Worm (Caenorhabditis elegans) whole organism, L4 larva: ENCODE results near the gene dsl-5.
A peak's percentile ranks its signal among the peaks of the same experiment; 100 is the strongest.

ENCODE experiments used
- D1046.2 ChIP-seq: fragments of 200-800 bp; sonication (Bioruptor generic); IDR thresholded peaks from 2 replicates; pipeline ENCODE4 v1.3.6; 2022; ENCODE audit warnings: missing genetic modification characterization, missing compliant biosample characterization
- F10B5.3 ChIP-seq: sonication (generic microtip); optimal IDR thresholded peaks from 2 replicates; lab custom pipeline; 2016; ENCODE audit warnings: mild to moderate bottlenecking, missing genetic modification characterization, missing compliant biosample characterization
- F37D6.2 ChIP-seq: sonication (generic microtip); optimal IDR thresholded peaks from 2 replicates; lab custom pipeline; 2016; ENCODE audit warnings: mild to moderate bottlenecking, missing genetic modification characterization, missing compliant biosample characterization
- F49E8.2 ChIP-seq: sonication (generic microtip); optimal IDR thresholded peaks from 2 replicates; lab custom pipeline; 2016; ENCODE audit warnings: missing compliant biosample characterization, mild to moderate bottlenecking, missing genetic modification characterization, borderline replicate concordance
- T20F7.1 ChIP-seq: fragments of 200-800 bp; sonication (Bioruptor generic); optimal IDR thresholded peaks from 2 replicates; lab custom pipeline; 2018; ENCODE audit warnings: mild to moderate bottlenecking, missing genetic modification characterization, missing compliant biosample characterization
- Y105C5A.15 ChIP-seq: fragments of 200-800 bp; sonication (Bioruptor generic); IDR thresholded peaks from 2 replicates; pipeline ENCODE4 v1.3.6; 2022; ENCODE audit warnings: missing genetic modification characterization, missing compliant biosample characterization
- Y48G9A.11 ChIP-seq: fragments of 200-800 bp; sonication (Bioruptor generic); IDR thresholded peaks from 2 replicates; pipeline ENCODE4 v1.3.6; 2022; ENCODE audit warnings: missing genetic modification reagents, missing genetic modification characterization, missing compliant biosample characterization
- Y5F2A.4 ChIP-seq: fragments of 200-800 bp; sonication (Bioruptor generic); optimal IDR thresholded peaks from 2 replicates; lab custom pipeline; 2018; ENCODE audit warnings: mild to moderate bottlenecking, missing genetic modification characterization, missing compliant biosample characterization
- aha-1 ChIP-seq: fragments of 150-350 bp; peaks from one replicate; lab custom pipeline; 2014; ENCODE audit warnings: missing biosample characterization, missing genetic modification characterization
- aly-2 ChIP-seq: sonication (generic microtip); optimal IDR thresholded peaks from 2 replicates; lab custom pipeline; 2018; ENCODE audit warnings: missing biosample characterization, missing genetic modification characterization
- arid-1 ChIP-seq: fragments of 200-800 bp; sonication (Bioruptor generic); conservative IDR thresholded peaks from 2 replicates; pipeline ENCODE4 v1.3.6; 2022; ENCODE audit warnings: missing genetic modification reagents, missing genetic modification characterization, missing compliant biosample characterization
- attf-4 ChIP-seq: sonication (generic microtip); optimal IDR thresholded peaks from 3 replicates; lab custom pipeline; 2017; ENCODE audit warnings: missing biosample characterization, missing genetic modification characterization
- ceh-28 ChIP-seq: fragments of 150-350 bp; optimal IDR thresholded peaks from 2 replicates; lab custom pipeline; 2014; ENCODE audit warnings: missing biosample characterization, missing genetic modification reagents, missing genetic modification characterization
- ceh-82 ChIP-seq: sonication (generic microtip); optimal IDR thresholded peaks from 2 replicates; lab custom pipeline; 2017; ENCODE audit warnings: missing biosample characterization, missing genetic modification characterization
- ces-1 ChIP-seq: fragments of 150-350 bp; sonication (generic microtip); optimal IDR thresholded peaks from 4 replicates; lab custom pipeline; 2014; ENCODE audit warnings: missing biosample characterization, missing genetic modification reagents, missing genetic modification characterization
- cey-2 ChIP-seq: sonication (generic microtip); optimal IDR thresholded peaks from 3 replicates; lab custom pipeline; 2017; ENCODE audit warnings: missing genetic modification characterization, mild to moderate bottlenecking, missing compliant biosample characterization, antibody characterized with exemption, borderline replicate concordance; ENCODE audit not compliant: insufficient read depth
- daf-12 ChIP-seq: fragments of 150-350 bp; optimal IDR thresholded peaks from 2 replicates; lab custom pipeline; 2014; ENCODE audit warnings: missing biosample characterization, missing genetic modification reagents, missing genetic modification characterization
- daf-19 ChIP-seq: fragments of 200-800 bp; sonication (Bioruptor generic); conservative IDR thresholded peaks from 2 replicates; pipeline ENCODE4 v1.3.6; 2022; ENCODE audit warnings: missing genetic modification characterization, missing compliant biosample characterization
- dmd-8 ChIP-seq: fragments of 200-800 bp; sonication (Bioruptor generic); IDR thresholded peaks from 2 replicates; pipeline ENCODE4 v1.3.6; 2022; ENCODE audit warnings: missing genetic modification characterization, missing compliant biosample characterization
- egl-27 ChIP-seq: sonication (generic microtip); optimal IDR thresholded peaks from 3 replicates; lab custom pipeline; 2017; ENCODE audit warnings: missing biosample characterization, missing genetic modification reagents, missing genetic modification characterization
- fkh-10 ChIP-seq: fragments of 150-350 bp; optimal IDR thresholded peaks from 2 replicates; lab custom pipeline; 2014; ENCODE audit warnings: missing biosample characterization, missing genetic modification reagents, missing genetic modification characterization
- gei-8 ChIP-seq: fragments of 200-800 bp; sonication (Bioruptor generic); optimal IDR thresholded peaks from 2 replicates; lab custom pipeline; 2018; ENCODE audit warnings: mild to moderate bottlenecking, missing genetic modification characterization, missing compliant biosample characterization
- hif-1 ChIP-seq, 2 experiments: sonication (generic microtip); optimal IDR thresholded peaks; 2 replicates each; lab custom pipeline; 2016 to 2017; ENCODE audit warnings: missing compliant biosample characterization in 2 of 2, missing genetic modification characterization in 2 of 2, missing genetic modification reagents in 2 of 2, missing genotype in 2 of 2, mild to moderate bottlenecking in 1 of 2
- hlh-11 ChIP-seq: fragments of 200-800 bp; sonication (Bioruptor generic); optimal IDR thresholded peaks from 2 replicates; lab custom pipeline; 2018; ENCODE audit warnings: mild to moderate bottlenecking, missing genetic modification characterization, missing compliant biosample characterization
- lin-1 ChIP-seq: fragments of 200-800 bp; sonication (Bioruptor generic); IDR thresholded peaks from 2 replicates; pipeline ENCODE4 v1.3.6; 2022; ENCODE audit warnings: missing genetic modification reagents, missing genetic modification characterization, missing compliant biosample characterization
- lin-15B ChIP-seq: fragments of 150-350 bp; sonication (generic microtip); optimal IDR thresholded peaks from 3 replicates; lab custom pipeline; 2014; ENCODE audit warnings: missing biosample characterization, missing genetic modification characterization
- lin-38 ChIP-seq: fragments of 200-800 bp; sonication (Bioruptor generic); IDR thresholded peaks from 2 replicates; pipeline ENCODE4 v1.3.6; 2022; ENCODE audit warnings: missing genetic modification reagents, missing genetic modification characterization, missing compliant biosample characterization
- lin-39 ChIP-seq: fragments of 150-350 bp; optimal IDR thresholded peaks from 2 replicates; lab custom pipeline; 2014; ENCODE audit warnings: missing biosample characterization, missing genetic modification reagents, missing genetic modification characterization
- lir-3 ChIP-seq: sonication (generic microtip); optimal IDR thresholded peaks from 2 replicates; lab custom pipeline; 2016; ENCODE audit warnings: mild to moderate bottlenecking, missing genetic modification characterization, missing compliant biosample characterization
- mep-1 ChIP-seq: fragments of 150-350 bp; sonication (generic microtip); optimal IDR thresholded peaks from 3 replicates; lab custom pipeline; 2014; ENCODE audit warnings: missing biosample characterization, missing genetic modification characterization
- mes-2 ChIP-seq: sonication (generic microtip); optimal IDR thresholded peaks from 2 replicates; lab custom pipeline; 2016; ENCODE audit warnings: missing genotype, mild to moderate bottlenecking, missing genetic modification characterization, missing compliant biosample characterization; ENCODE audit not compliant: poor library complexity, severe bottlenecking
- mxl-2 ChIP-seq: fragments of 200-800 bp; sonication (Bioruptor generic); conservative IDR thresholded peaks from 2 replicates; pipeline ENCODE4 v1.3.6; 2022; ENCODE audit warnings: missing genetic modification reagents, missing genetic modification characterization, missing compliant biosample characterization
- nhr-10 ChIP-seq: fragments of 150-350 bp; optimal IDR thresholded peaks from 2 replicates; lab custom pipeline; 2014; ENCODE audit warnings: missing biosample characterization, missing genetic modification characterization
- nhr-102 ChIP-seq: sonication (generic microtip); optimal IDR thresholded peaks from 2 replicates; lab custom pipeline; 2016; ENCODE audit warnings: mild to moderate bottlenecking, missing genetic modification characterization, moderate library complexity, missing compliant biosample characterization
- nhr-11 ChIP-seq: fragments of 150-350 bp; optimal IDR thresholded peaks from 2 replicates; lab custom pipeline; 2014; ENCODE audit warnings: missing biosample characterization, missing genetic modification characterization
- nhr-111 ChIP-seq: fragments of 200-800 bp; sonication (Bioruptor generic); optimal IDR thresholded peaks from 2 replicates; lab custom pipeline; 2018; ENCODE audit warnings: mild to moderate bottlenecking, missing genetic modification characterization, missing compliant biosample characterization
- nhr-28 ChIP-seq: fragments of 150-350 bp; optimal IDR thresholded peaks from 2 replicates; lab custom pipeline; 2014; ENCODE audit warnings: missing biosample characterization, missing genetic modification characterization
- nhr-41 ChIP-seq: fragments of 200-800 bp; sonication (Bioruptor generic); IDR thresholded peaks from 2 replicates; pipeline ENCODE4 v1.3.6; 2022; ENCODE audit warnings: missing genetic modification reagents, missing genetic modification characterization, missing compliant biosample characterization
- nhr-48 ChIP-seq: sonication (generic microtip); optimal IDR thresholded peaks from 2 replicates; lab custom pipeline; 2016; ENCODE audit warnings: mild to moderate bottlenecking, missing genetic modification characterization, missing compliant biosample characterization
- nhr-76 ChIP-seq: fragments of 150-350 bp; optimal IDR thresholded peaks from 2 replicates; lab custom pipeline; 2014; ENCODE audit warnings: missing biosample characterization, missing genetic modification characterization
- nhr-77 ChIP-seq: fragments of 150-350 bp; optimal IDR thresholded peaks from 2 replicates; lab custom pipeline; 2014; ENCODE audit warnings: missing biosample characterization, missing genetic modification characterization
- pha-4 ChIP-seq, 2 experiments: fragments of 150-350 bp in 1 of 2; fragments of 200-800 bp in 1 of 2; sonication (Bioruptor generic) in 1 of 2; IDR thresholded peaks in 1 of 2; optimal IDR thresholded peaks in 1 of 2; 2 replicates each; pipeline versions ENCODE4 v1.3.6 to Lab custom; 2014 to 2022; ENCODE audit warnings: missing genetic modification characterization in 2 of 2, missing genetic modification reagents in 2 of 2, missing biosample characterization in 1 of 2, missing compliant biosample characterization in 1 of 2
- pqm-1 ChIP-seq: sonication (generic microtip); optimal IDR thresholded peaks from 2 replicates; lab custom pipeline; 2017; ENCODE audit warnings: missing biosample characterization, missing genetic modification characterization
- rbr-2 ChIP-seq: sonication (generic microtip); optimal IDR thresholded peaks from 2 replicates; lab custom pipeline; 2016; ENCODE audit warnings: missing genotype, missing genetic modification characterization, missing compliant biosample characterization
- saeg-2 ChIP-seq: fragments of 200-800 bp; sonication (Bioruptor generic); IDR thresholded peaks from 2 replicates; pipeline ENCODE4 v1.3.6; 2022; ENCODE audit warnings: missing genetic modification reagents, missing genetic modification characterization, missing compliant biosample characterization
- set-16 ChIP-seq: fragments of 200-800 bp; sonication (Bioruptor generic); IDR thresholded peaks from 2 replicates; pipeline ENCODE4 v1.3.6; 2022; ENCODE audit warnings: missing genetic modification reagents, missing genetic modification characterization, missing compliant biosample characterization
- spr-3 ChIP-seq: fragments of 200-800 bp; sonication (Bioruptor generic); optimal IDR thresholded peaks from 2 replicates; lab custom pipeline; 2018; ENCODE audit warnings: mild to moderate bottlenecking, missing genetic modification characterization, missing compliant biosample characterization
- tag-97 ChIP-seq: fragments of 200-800 bp; sonication (Bioruptor generic); IDR thresholded peaks from 2 replicates; pipeline ENCODE4 v1.3.6; 2022; ENCODE audit warnings: missing genetic modification characterization, missing compliant biosample characterization
- zfp-3 ChIP-seq: fragments of 200-800 bp; sonication (Bioruptor generic); conservative IDR thresholded peaks from 2 replicates; pipeline ENCODE4 v1.3.6; 2022; ENCODE audit warnings: missing genetic modification reagents, missing genetic modification characterization, missing compliant biosample characterization

dsl-5 gene

ce11 chrIV:11593415-11594190 is 27.2 kb downstream of the dsl-5 start, which contains the start of gene F40F11.3 (continued):
- TF ChIP-seq hlh-11 (tag; lab: Kevin White, UChicago) (peak; percentile 95), nhr-102 (tag; lab: Kevin White, UChicago) (peak; percentile 34), lin-38 (GFP tag; lab: Robert Waterston, UW) (peak; percentile 67), fkh-10 (GFP tag; lab: Kevin White, UChicago) (peak; percentile 81), nhr-41 (GFP tag; lab: Robert Waterston, UW) (peak; percentile 63; the same call in 1 of the 2 replicates), arid-1 (GFP tag; lab: Robert Waterston, UW) (peak; percentile 73), attf-4 (tag; lab: Kevin White, UChicago) (peak; percentile 38), nhr-48 (peak; percentile 65), nhr-77 (tag; lab: Kevin White, UChicago) (peak; percentile 17), F10B5.3 (peak; percentile 58), aha-1 (peak; percentile 96), aly-2 (tag; lab: Kevin White, UChicago) (no peak), pqm-1 (tag; lab: Kevin White, UChicago) (peak; percentile 8), daf-12 (tag; lab: Kevin White, UChicago) (no peak), lin-39 (tag; lab: Kevin White, UChicago) (no peak), mes-2 (tag; lab: Kevin White, UChicago) (peak; percentile 83), egl-27 (no peak), lin-15B (tag; lab: Kevin White, UChicago) (no peak), gei-8 (GFP tag; lab: Kevin White, UChicago) (peak; percentile 59), zfp-3 (GFP tag; lab: Robert Waterston, UW) (peak; percentile 58; the same call in 1 of the 2 replicates), F37D6.2 (tag; lab: Kevin White, UChicago) (peak; percentile 68), set-16 (GFP tag; lab: Robert Waterston, UW) (no peak), mep-1 (tag; lab: Kevin White, UChicago) (peak; percentile 81), nhr-11 (tag; lab: Kevin White, UChicago) (peak; percentile 73), ceh-28 (tag; lab: Kevin White, UChicago) (peak; percentile 41), daf-19 (GFP tag; lab: Robert Waterston, UW) (peak; percentile 62), Y5F2A.4 (GFP tag; lab: Kevin White, UChicago) (no peak), lin-1 (GFP tag; lab: Robert Waterston, UW) (no peak; the same call in 1 of the 2 replicates), nhr-10 (no peak), saeg-2 (GFP tag; lab: Robert Waterston, UW) (no peak), nhr-111 (GFP tag; lab: Kevin White, UChicago) (no peak), ces-1 (GFP tag; lab: Kevin White, UChicago) (peak; percentile 56), D1046.2 (GFP tag; lab: Robert Waterston, UW) (no peak; the same call in 1 of the 2 replicates), tag-97 (GFP tag; lab: Robert Waterston, UW) (no peak), Y105C5A.15 (GFP tag; lab: Robert Waterston, UW) (no peak), nhr-76 (tag; lab: Kevin White, UChicago) (no peak), lir-3 (no peak), F49E8.2 (tag; lab: Kevin White, UChicago) (no peak), rbr-2 (tag; lab: Kevin White, UChicago) (peak; percentile 86), Y48G9A.11 (GFP tag; lab: Robert Waterston, UW) (no peak), spr-3 (GFP tag; lab: Kevin White, UChicago) (no peak), mxl-2 (no peak), pha-4 (GFP tag; IDR thresholded peaks at IDR 0.05; lab: Robert Waterston, UW) (peak; percentile 30; the same call in 1 of the 2 replicates), pha-4 (tag; optimal IDR thresholded peaks at IDR 0.05; lab: Kevin White, UChicago) (peak; percentile 62), cey-2 (tag; lab: Kevin White, UChicago) (no peak), T20F7.1 (GFP tag; lab: Kevin White, UChicago) (peak; percentile 79), dmd-8 (GFP tag; lab: Robert Waterston, UW) (peak; percentile 25; the same call in 1 of the 2 replicates), hif-1 (tag; optimal IDR thresholded peaks at IDR 0.05; lab: Kevin White, UChicago) (peak; percentile 15 to 75), nhr-28 (peak; percentile 85), ceh-82 (tag; lab: Kevin White, UChicago) (no peak)
